Fruit fly (Drosophila melanogaster) whole organism, adult: Measurements from ENCODE around the gene CG7168.

Experiments used
- CG11617 ChIP-seq: fragments of 200-800 bp; sonication (Bioruptor generic); optimal IDR thresholded peaks from 2 replicates; lab custom pipeline; 2017; ENCODE audit warnings: mild to moderate bottlenecking, missing biosample characterization, missing genetic modification reagents, missing genetic modification characterization
- CG33017 ChIP-seq: fragments of 200-800 bp; sonication (Bioruptor generic); optimal IDR thresholded peaks from 2 replicates; lab custom pipeline; 2018; ENCODE audit warnings: missing biosample characterization, mild to moderate bottlenecking, missing genetic modification characterization, moderate library complexity
- CG5204 ChIP-seq: fragments of 200-800 bp; sonication (Bioruptor generic); optimal IDR thresholded peaks from 2 replicates; lab custom pipeline; 2016; ENCODE audit warnings: missing biosample characterization, missing genetic modification characterization
- CG7101 ChIP-seq: fragments of 200-800 bp; sonication (Bioruptor generic); optimal IDR thresholded peaks from 2 replicates; lab custom pipeline; 2018; ENCODE audit warnings: missing biosample characterization, mild to moderate bottlenecking, missing genetic modification characterization, moderate library complexity
- Clk ChIP-seq: fragments of 200-800 bp; sonication (Bioruptor generic); optimal IDR thresholded peaks from 2 replicates; lab custom pipeline; 2017; ENCODE audit warnings: missing biosample characterization, missing genetic modification characterization
- bab1 ChIP-seq: fragments of 200-800 bp; sonication (Bioruptor generic); optimal IDR thresholded peaks from 3 replicates; lab custom pipeline; 2019; ENCODE audit warnings: missing biosample characterization, mild to moderate bottlenecking, missing genetic modification characterization, moderate library complexity
- cnc ChIP-seq, 2 experiments: fragments of >200 bp; optimal IDR thresholded peaks; 2 replicates each; lab custom pipeline; 2017
- kay ChIP-seq: fragments of 200-800 bp; sonication (Bioruptor generic); peaks from one replicate; lab custom pipeline; 2016; ENCODE audit warnings: missing biosample characterization, missing genetic modification characterization, borderline replicate concordance
- ovo ChIP-seq: fragments of 200-800 bp; sonication (Bioruptor generic); optimal IDR thresholded peaks from 2 replicates; lab custom pipeline; 2016; ENCODE audit warnings: missing biosample characterization, missing genetic modification characterization
- tj ChIP-seq: fragments of 200-800 bp; sonication (Bioruptor generic); optimal IDR thresholded peaks from 3 replicates; lab custom pipeline; 2017; ENCODE audit warnings: missing biosample characterization, mild to moderate bottlenecking, missing genetic modification characterization, moderate library complexity

DNA sequence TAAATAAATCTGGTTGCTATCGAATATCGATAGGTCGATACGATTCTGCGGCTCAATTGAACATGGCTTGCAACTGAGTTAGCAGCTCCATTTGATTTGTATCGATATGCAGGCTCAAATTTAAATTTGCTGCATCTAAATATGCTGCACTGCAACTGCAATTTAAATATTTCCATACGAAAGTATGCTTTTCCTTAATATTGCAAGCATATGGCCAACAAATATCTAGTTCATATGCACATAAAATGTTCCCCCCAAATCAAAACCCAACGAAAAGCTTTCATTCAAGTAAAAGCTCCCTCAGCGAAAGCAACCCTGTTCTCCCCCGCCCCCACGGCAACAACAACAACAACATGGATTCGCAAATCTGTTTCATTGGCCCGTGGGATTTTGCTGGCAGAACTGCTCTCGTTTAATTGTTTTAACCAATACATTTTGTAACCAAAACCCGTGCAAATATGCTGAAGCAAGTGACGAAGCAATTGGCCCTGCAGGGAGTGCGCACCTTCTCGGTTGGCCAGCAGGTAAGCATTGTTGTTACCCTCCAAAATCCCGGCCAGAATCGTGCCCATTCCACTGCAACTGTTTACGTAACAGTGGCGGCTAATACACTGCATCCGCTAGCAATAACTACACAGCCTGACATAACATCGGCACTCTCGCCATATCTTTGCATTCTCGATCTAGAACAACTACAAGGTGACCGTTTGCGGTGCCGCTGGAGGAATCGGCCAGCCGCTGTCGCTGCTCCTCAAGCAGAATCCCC is at the start of gene CG7168, which contains the start of gene Mdh2:
- no peak for TF ChIP-seq kay (GFP tag; lab: Kevin White, UChicago)
- no peak for TF ChIP-seq ovo (GFP tag; lab: Kevin White, UChicago)
- TF ChIP-seq CG11617 (GFP tag; lab: Kevin White, UChicago): peak; percentile 30
- TF ChIP-seq cnc (optimal IDR thresholded peaks at IDR 0.05; lab: Kevin White, UChicago): no peak
- no peak for TF ChIP-seq CG5204
- no peak for TF ChIP-seq CG33017 (tag; lab: Kevin White, UChicago)
- no peak for TF ChIP-seq Clk (GFP tag; lab: Kevin White, UChicago)
- TF ChIP-seq CG7101 (tag; lab: Kevin White, UChicago): no peak
- peak; percentile 35 for TF ChIP-seq bab1 (GFP tag; lab: Kevin White, UChicago)
- TF ChIP-seq tj (GFP tag; lab: Kevin White, UChicago): peak; percentile 28
